Worm (Caenorhabditis elegans) whole organism, late embryonic: ENCODE data around the gene rab-19.

Experiments used
- C38D4.7 ChIP-seq: fragments of 200-800 bp; sonication (Bioruptor generic); optimal IDR thresholded peaks from 2 replicates; lab custom pipeline; 2018; ENCODE audit warnings: mild to moderate bottlenecking, missing genetic modification characterization, moderate library complexity, missing compliant biosample characterization
- F13H6.1 ChIP-seq: sonication (generic microtip); optimal IDR thresholded peaks from 2 replicates; lab custom pipeline; 2016; ENCODE audit warnings: missing genetic modification characterization, missing compliant biosample characterization
- ama-1 ChIP-seq: fragments of 150-350 bp; optimal IDR thresholded peaks from 2 replicates; lab custom pipeline; 2014
- ceh-19 ChIP-seq: fragments of 200-800 bp; sonication (Bioruptor generic); optimal IDR thresholded peaks from 2 replicates; lab custom pipeline; 2018; ENCODE audit warnings: mild to moderate bottlenecking, missing genetic modification characterization, missing compliant biosample characterization
- hlh-13 ChIP-seq: fragments of 200-800 bp; sonication (Bioruptor generic); optimal IDR thresholded peaks from 2 replicates; lab custom pipeline; 2018; ENCODE audit warnings: mild to moderate bottlenecking, missing genetic modification characterization, missing compliant biosample characterization
- hlh-15 ChIP-seq: sonication (generic microtip); optimal IDR thresholded peaks from 2 replicates; lab custom pipeline; 2016; ENCODE audit warnings: missing genetic modification characterization, missing compliant biosample characterization
- odd-2 ChIP-seq: sonication (generic microtip); optimal IDR thresholded peaks from 2 replicates; lab custom pipeline; 2017; ENCODE audit warnings: antibody characterized with exemption, mild to moderate bottlenecking, missing genetic modification characterization, missing compliant biosample characterization
- pag-3 ChIP-seq: sonication (generic microtip); optimal IDR thresholded peaks from 2 replicates; lab custom pipeline; 2016; ENCODE audit warnings: missing compliant biosample characterization, missing genetic modification characterization, borderline replicate concordance
- pha-4 ChIP-seq: fragments of 150-350 bp; optimal IDR thresholded peaks from 2 replicates; lab custom pipeline; 2018; ENCODE audit warnings: missing biosample characterization, missing genetic modification reagents, missing genetic modification characterization

DNA sequence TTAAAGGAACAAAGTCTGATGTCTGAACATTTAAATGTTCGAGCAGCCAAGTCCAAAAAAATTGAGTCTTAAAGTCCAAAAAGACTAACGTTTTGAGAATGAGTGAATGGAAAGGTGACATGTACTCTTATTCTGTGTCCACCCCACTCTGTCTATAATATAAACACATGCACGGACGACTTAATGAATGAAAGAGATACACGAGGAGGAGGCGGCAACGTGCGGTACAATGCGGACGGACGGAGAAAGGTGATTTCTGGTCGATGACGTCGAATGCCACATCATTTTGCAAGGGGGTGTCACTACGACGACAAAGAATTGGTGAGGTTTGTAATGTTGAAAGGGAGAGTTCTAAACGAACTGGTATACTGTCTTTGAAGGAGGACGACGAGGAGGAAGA is 10.5 kb upstream of the rab-19 start:
- no peak for TF ChIP-seq C38D4.7 (GFP tag; lab: Kevin White, UChicago)
- no peak for TF ChIP-seq pag-3 (tag; lab: Kevin White, UChicago)
- no peak for TF ChIP-seq ama-1 (lab: Kevin White, UChicago)
- no peak for TF ChIP-seq F13H6.1
- no peak for TF ChIP-seq ceh-19
- TF ChIP-seq odd-2: no peak
- no peak for TF ChIP-seq hlh-13 (GFP tag; lab: Kevin White, UChicago)
- no peak for TF ChIP-seq pha-4 (tag; lab: Kevin White, UChicago)
- no peak for TF ChIP-seq hlh-15 (tag; lab: Kevin White, UChicago)
